Worm (Caenorhabditis elegans): ENCODE measurements around the gene F41C3.7.

- TF ChIP-seq lsy-2 (tag; optimal IDR thresholded peaks at IDR 0.05) (no peak), ceh-82 (tag; optimal IDR thresholded peaks at IDR 0.05) (no peak), nhr-84 (tag; optimal IDR thresholded peaks at IDR 0.05) (no peak), nhr-76 (tag; optimal IDR thresholded peaks at IDR 0.05) (no peak), hlh-4 (tag; optimal IDR thresholded peaks at IDR 0.05) (no peak), jun-1 (tag; optimal IDR thresholded peaks at IDR 0.05) (no peak), pqm-1 (tag; optimal IDR thresholded peaks at IDR 0.05) (no peak), nhr-47 (tag; optimal IDR thresholded peaks at IDR 0.05) (no peak), nhr-12 (tag; optimal IDR thresholded peaks at IDR 0.05) (no peak), sup-37 (GFP tag; optimal IDR thresholded peaks at IDR 0.05) (no peak), tbx-2 (tag; optimal IDR thresholded peaks at IDR 0.05) (no peak), skn-1 (tag; optimal IDR thresholded peaks at IDR 0.05) (no peak)
Observed at ce11 chrII:4758462-4758861, 28.6 kb downstream of the F41C3.7 start, which contains the start of gene F26G1.3.

All from whole organism, L1 larva.